Worm (Caenorhabditis elegans) whole organism, late embryonic: ENCODE data around the gene alh-4.
A peak's percentile ranks its signal among the peaks of the same experiment; 100 is the strongest.

Experiments used
- C08G9.2 ChIP-seq: sonication (generic microtip); optimal IDR thresholded peaks from 2 replicates; lab custom pipeline; 2016; ENCODE audit warnings: mild to moderate bottlenecking, missing genetic modification characterization, moderate library complexity, missing compliant biosample characterization
- C38D4.7 ChIP-seq: fragments of 200-800 bp; sonication (Bioruptor generic); optimal IDR thresholded peaks from 2 replicates; lab custom pipeline; 2018; ENCODE audit warnings: mild to moderate bottlenecking, missing genetic modification characterization, moderate library complexity, missing compliant biosample characterization
- F13H6.1 ChIP-seq: sonication (generic microtip); optimal IDR thresholded peaks from 2 replicates; lab custom pipeline; 2016; ENCODE audit warnings: missing genetic modification characterization, missing compliant biosample characterization
- T23F11.4 ChIP-seq: fragments of 200-800 bp; sonication (Bioruptor generic); optimal IDR thresholded peaks from 2 replicates; lab custom pipeline; 2018; ENCODE audit warnings: mild to moderate bottlenecking, missing genetic modification characterization, missing compliant biosample characterization
- ahr-1 ChIP-seq: sonication (generic microtip); optimal IDR thresholded peaks from 2 replicates; lab custom pipeline; 2016; ENCODE audit warnings: missing genetic modification characterization, missing compliant biosample characterization
- ceh-19 ChIP-seq: fragments of 200-800 bp; sonication (Bioruptor generic); optimal IDR thresholded peaks from 2 replicates; lab custom pipeline; 2018; ENCODE audit warnings: mild to moderate bottlenecking, missing genetic modification characterization, missing compliant biosample characterization
- ceh-2 ChIP-seq: sonication (generic microtip); optimal IDR thresholded peaks from 2 replicates; lab custom pipeline; 2016; ENCODE audit warnings: missing genotype, missing genetic modification characterization, missing compliant biosample characterization
- ceh-24 ChIP-seq: sonication (generic microtip); optimal IDR thresholded peaks from 2 replicates; lab custom pipeline; 2016; ENCODE audit warnings: mild to moderate bottlenecking, missing genetic modification characterization, missing compliant biosample characterization
- ceh-31 ChIP-seq: sonication (generic microtip); optimal IDR thresholded peaks from 2 replicates; lab custom pipeline; 2016; ENCODE audit warnings: missing genetic modification characterization, missing compliant biosample characterization
- ceh-34 ChIP-seq: sonication (generic microtip); optimal IDR thresholded peaks from 2 replicates; lab custom pipeline; 2016; ENCODE audit warnings: mild to moderate bottlenecking, missing genetic modification characterization, missing compliant biosample characterization
- ceh-45 ChIP-seq: fragments of 200-800 bp; sonication (Bioruptor generic); IDR thresholded peaks from 2 replicates; pipeline ENCODE4 v1.3.6; 2022; ENCODE audit warnings: missing genetic modification reagents, missing genetic modification characterization, missing compliant biosample characterization
- ceh-48 ChIP-seq: sonication (generic microtip); optimal IDR thresholded peaks from 2 replicates; lab custom pipeline; 2016; ENCODE audit warnings: missing genetic modification characterization, inconsistent platforms, missing compliant biosample characterization
- ceh-6 ChIP-seq: fragments of 200-800 bp; sonication (Bioruptor generic); optimal IDR thresholded peaks from 2 replicates; lab custom pipeline; 2018; ENCODE audit warnings: mild to moderate bottlenecking, missing genetic modification characterization, missing compliant biosample characterization
- che-1 ChIP-seq: sonication (generic microtip); optimal IDR thresholded peaks from 2 replicates; lab custom pipeline; 2016; ENCODE audit warnings: mild to moderate bottlenecking, missing genetic modification characterization, missing compliant biosample characterization
- dve-1 ChIP-seq: sonication (generic microtip); optimal IDR thresholded peaks from 2 replicates; lab custom pipeline; 2017; ENCODE audit warnings: antibody characterized with exemption, mild to moderate bottlenecking, missing genetic modification characterization, missing compliant biosample characterization
- eyg-1 ChIP-seq: sonication (generic microtip); optimal IDR thresholded peaks from 2 replicates; lab custom pipeline; 2016; ENCODE audit warnings: missing genotype, missing genetic modification characterization, missing compliant biosample characterization
- fkh-6 ChIP-seq: sonication (generic microtip); optimal IDR thresholded peaks from 2 replicates; lab custom pipeline; 2016; ENCODE audit warnings: missing genetic modification characterization, missing compliant biosample characterization
- gmeb-2 ChIP-seq: sonication (generic microtip); optimal IDR thresholded peaks from 2 replicates; lab custom pipeline; 2016; ENCODE audit warnings: missing genetic modification characterization, inconsistent platforms, missing compliant biosample characterization
- hlh-13 ChIP-seq: fragments of 200-800 bp; sonication (Bioruptor generic); optimal IDR thresholded peaks from 2 replicates; lab custom pipeline; 2018; ENCODE audit warnings: mild to moderate bottlenecking, missing genetic modification characterization, missing compliant biosample characterization
- hlh-15 ChIP-seq: sonication (generic microtip); optimal IDR thresholded peaks from 2 replicates; lab custom pipeline; 2016; ENCODE audit warnings: missing genetic modification characterization, missing compliant biosample characterization
- lim-6 ChIP-seq: sonication (generic microtip); optimal IDR thresholded peaks from 2 replicates; lab custom pipeline; 2016; ENCODE audit warnings: missing genetic modification characterization, missing compliant biosample characterization
- odd-2 ChIP-seq: sonication (generic microtip); optimal IDR thresholded peaks from 2 replicates; lab custom pipeline; 2017; ENCODE audit warnings: antibody characterized with exemption, mild to moderate bottlenecking, missing genetic modification characterization, missing compliant biosample characterization
- pax-1 ChIP-seq: fragments of 150-350 bp; optimal IDR thresholded peaks from 2 replicates; lab custom pipeline; 2014; ENCODE audit warnings: missing biosample characterization, missing genetic modification characterization
- pha-2 ChIP-seq: sonication (generic microtip); optimal IDR thresholded peaks from 2 replicates; lab custom pipeline; 2017; ENCODE audit warnings: mild to moderate bottlenecking, missing genetic modification characterization, missing compliant biosample characterization
- pros-1 ChIP-seq: fragments of 150-350 bp; optimal IDR thresholded peaks from 2 replicates; lab custom pipeline; 2014; ENCODE audit warnings: missing biosample characterization, missing genetic modification reagents, missing genetic modification characterization
- ref-2 ChIP-seq: sonication (generic microtip); optimal IDR thresholded peaks from 2 replicates; lab custom pipeline; 2016; ENCODE audit warnings: missing genetic modification characterization, missing compliant biosample characterization
- sdc-2 ChIP-seq: sonication (generic microtip); optimal IDR thresholded peaks from 2 replicates; lab custom pipeline; 2016; ENCODE audit warnings: missing genotype, missing genetic modification characterization, missing compliant biosample characterization
- sox-2 ChIP-seq: fragments of 200-800 bp; sonication (Bioruptor generic); IDR thresholded peaks from 2 replicates; pipeline ENCODE4 v1.3.6; 2022; ENCODE audit warnings: missing genetic modification reagents, missing genetic modification characterization, missing compliant biosample characterization
- sox-4 ChIP-seq: sonication (generic microtip); optimal IDR thresholded peaks from 2 replicates; lab custom pipeline; 2017; ENCODE audit warnings: mild to moderate bottlenecking, missing genetic modification characterization, inconsistent platforms, missing compliant biosample characterization
- tbx-7 ChIP-seq: sonication (generic microtip); optimal IDR thresholded peaks from 2 replicates; lab custom pipeline; 2016; ENCODE audit warnings: missing genotype, missing genetic modification characterization, missing compliant biosample characterization
- ttx-3 ChIP-seq: sonication (generic microtip); optimal IDR thresholded peaks from 2 replicates; lab custom pipeline; 2016; ENCODE audit warnings: missing genetic modification reagents, missing genetic modification characterization, missing compliant biosample characterization
- zip-5 ChIP-seq: sonication (generic microtip); optimal IDR thresholded peaks from 2 replicates; lab custom pipeline; 2016; ENCODE audit warnings: missing genetic modification characterization, missing compliant biosample characterization
- ztf-16 ChIP-seq: sonication (generic microtip); optimal IDR thresholded peaks from 2 replicates; lab custom pipeline; 2017; ENCODE audit warnings: missing genetic modification characterization, missing compliant biosample characterization

alh-4 gene

DNA sequence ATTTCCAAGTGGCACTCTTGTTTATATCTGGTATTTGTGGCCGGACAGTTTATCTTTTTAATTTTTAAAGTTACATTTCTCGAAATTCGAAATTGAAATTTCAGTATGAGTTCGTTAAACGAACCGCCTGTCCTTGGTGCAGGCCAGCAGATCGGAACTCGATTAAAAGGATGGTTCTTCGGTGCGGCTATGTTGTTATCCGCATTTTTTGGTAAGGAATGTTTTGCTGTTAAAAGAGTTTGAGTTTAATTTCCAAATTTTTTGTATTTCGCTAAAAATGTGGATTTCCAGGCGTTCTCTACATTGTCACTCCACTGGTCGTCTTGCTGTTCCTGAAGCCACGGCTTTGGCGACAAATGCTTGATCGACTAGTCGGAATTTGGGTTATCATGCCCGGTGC is 23.4 kb upstream of the alh-4 start, which contains the start of gene acl-9:
TSS of gene acl-9 (plus strand) at position 105 of the 400 bp plus-strand sequence.
- no peak for TF ChIP-seq sox-2 (GFP tag; lab: Robert Waterston, UW)
- TF ChIP-seq ceh-2 (tag; lab: Kevin White, UChicago), result no peak
- TF ChIP-seq gmeb-2 (tag; lab: Kevin White, UChicago), result no peak
- TF ChIP-seq ztf-16 (tag; lab: Kevin White, UChicago), result no peak
- TF ChIP-seq T23F11.4 (GFP tag; lab: Kevin White, UChicago), result no peak
- TF ChIP-seq ref-2 (tag; lab: Kevin White, UChicago), result no peak
- TF ChIP-seq C08G9.2 (tag; lab: Kevin White, UChicago), result no peak
- no peak for TF ChIP-seq pax-1 (tag; lab: Kevin White, UChicago)
- no peak for TF ChIP-seq ttx-3 (tag; lab: Kevin White, UChicago)
- TF ChIP-seq che-1 (tag; lab: Kevin White, UChicago), result no peak
- no peak for TF ChIP-seq tbx-7 (tag; lab: Kevin White, UChicago)
- TF ChIP-seq sox-4 (tag; lab: Kevin White, UChicago), result no peak
- no peak for TF ChIP-seq fkh-6
- TF ChIP-seq lim-6, result no peak
- TF ChIP-seq C38D4.7, result no peak
- no peak for TF ChIP-seq hlh-15 (tag; lab: Kevin White, UChicago)
- no peak for TF ChIP-seq eyg-1 (tag; lab: Kevin White, UChicago)
- no peak for TF ChIP-seq ceh-34 (tag; lab: Kevin White, UChicago)
- no peak for TF ChIP-seq pha-2 (tag; lab: Kevin White, UChicago)

DNA sequence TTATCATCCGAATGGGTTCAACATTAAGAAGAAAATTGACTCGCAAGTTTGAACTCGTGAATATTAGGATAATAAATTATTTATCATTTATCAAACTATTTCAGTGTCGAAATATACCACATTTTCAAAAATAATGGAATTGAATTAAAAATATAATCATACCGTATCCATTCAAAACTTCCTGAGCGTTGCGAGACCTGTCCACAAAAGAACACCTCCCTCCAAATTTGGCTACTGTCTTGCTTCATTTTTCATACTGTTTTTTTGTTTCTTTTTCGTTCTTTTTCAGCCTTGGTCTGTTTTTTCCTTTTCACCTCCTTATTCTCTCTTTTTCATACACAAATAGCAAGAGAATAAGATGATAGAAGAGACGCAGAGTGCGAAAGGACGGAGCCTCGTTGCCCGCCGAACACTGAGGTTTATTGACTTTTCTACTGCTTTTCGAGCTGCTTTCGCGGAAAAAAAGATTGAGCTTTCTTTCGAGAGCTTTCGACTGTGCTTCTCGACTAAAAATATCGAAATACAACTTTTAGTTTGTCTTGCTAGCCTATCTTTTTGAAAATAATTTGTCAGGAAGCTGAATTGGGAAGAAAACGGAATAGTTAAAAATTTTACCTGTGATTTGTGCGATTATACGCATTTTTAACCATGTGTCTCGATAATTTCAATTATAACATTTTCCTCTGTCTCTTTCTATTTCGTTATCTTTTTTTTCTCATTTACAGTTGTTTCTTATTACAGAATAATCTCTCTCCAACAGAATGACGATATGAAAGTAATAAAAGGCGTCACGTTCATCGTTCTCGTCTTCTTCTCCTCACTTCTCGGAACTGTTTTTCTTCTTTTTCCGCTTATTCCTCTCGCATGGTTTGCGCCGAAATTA is 20.6 kb upstream of the alh-4 start, which contains the start of gene acl-8:
TSS of gene acl-8 (plus strand) at position 742 of the 883 bp plus-strand sequence.
- TF ChIP-seq pros-1 (tag; lab: Kevin White, UChicago), result no peak
- peak; percentile 33 for TF ChIP-seq ceh-48 (tag; lab: Kevin White, UChicago)
- TF ChIP-seq ahr-1 (tag; lab: Kevin White, UChicago), result no peak
- TF ChIP-seq ceh-19 (GFP tag; lab: Kevin White, UChicago), result no peak
- TF ChIP-seq hlh-13 (GFP tag; lab: Kevin White, UChicago), result no peak

DNA sequence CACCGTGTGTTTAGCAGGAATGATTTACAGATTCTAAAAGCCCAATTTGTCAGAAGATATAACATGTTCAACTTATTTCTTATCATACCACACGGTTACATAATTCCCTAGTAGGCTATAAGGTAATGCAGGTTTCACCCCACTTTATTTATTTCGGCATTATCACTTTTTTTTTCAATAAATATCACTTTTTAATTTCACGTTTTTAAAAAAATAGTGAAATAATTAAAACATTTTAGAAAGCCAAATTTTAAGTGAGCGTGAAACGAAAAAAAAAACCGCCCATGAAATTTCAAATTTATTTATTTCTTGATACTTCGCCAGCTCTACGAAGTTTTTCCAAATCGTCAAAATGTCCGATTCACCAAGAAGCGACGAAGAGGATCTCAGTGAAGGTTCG is 18.6 kb upstream of the alh-4 start, which contains the start of gene fbxa-196:
TSS of gene fbxa-196 (plus strand) at position 301 of the 400 bp plus-strand sequence.
- TF ChIP-seq ahr-1 (tag; lab: Kevin White, UChicago), result no peak
- no peak for TF ChIP-seq sdc-2 (tag; lab: Kevin White, UChicago)
- no peak for TF ChIP-seq eyg-1 (tag; lab: Kevin White, UChicago)
- no peak for TF ChIP-seq ceh-31 (tag; lab: Kevin White, UChicago)
- no peak for TF ChIP-seq zip-5 (tag; lab: Kevin White, UChicago)

DNA sequence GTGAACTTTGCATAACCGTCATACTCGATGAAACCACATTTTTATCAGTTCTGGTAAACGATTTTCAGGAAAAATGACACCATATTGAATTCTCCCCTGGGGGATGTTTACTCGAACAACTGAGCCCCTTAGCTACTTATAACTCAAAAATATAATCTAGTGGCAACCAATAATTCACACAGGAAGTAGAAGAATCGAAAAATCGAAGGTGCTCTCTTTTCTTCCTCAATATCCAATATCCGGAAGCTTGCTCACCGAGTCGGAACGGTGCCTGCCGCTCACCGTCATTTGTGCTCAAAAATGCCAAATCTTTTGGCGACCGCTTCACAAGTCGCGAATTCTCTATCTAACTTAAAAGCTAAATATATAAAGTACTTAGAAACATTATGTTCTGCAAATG is 12.3 kb upstream of the alh-4 start, which contains the start of gene T05H4.3:
TSS of gene T05H4.3 (plus strand) at position 301 of the 400 bp plus-strand sequence.
- TF ChIP-seq ceh-45 (GFP tag; lab: Robert Waterston, UW) (no peak), F13H6.1 (tag; lab: Kevin White, UChicago) (no peak), pha-2 (tag; lab: Kevin White, UChicago) (no peak), ceh-6 (GFP tag; lab: Kevin White, UChicago) (no peak), odd-2 (tag; lab: Kevin White, UChicago) (no peak), ceh-24 (tag; lab: Kevin White, UChicago) (no peak), dve-1 (tag; lab: Kevin White, UChicago) (no peak), hlh-13 (GFP tag; lab: Kevin White, UChicago) (no peak), hlh-15 (tag; lab: Kevin White, UChicago) (no peak)
